Worm (Caenorhabditis elegans): ENCODE measurements around the gene unc-22.

ce11 chrIV:12010859-12011258, at the start of gene unc-22, which contains the start of gene ZK617.26:
- TF ChIP-seq unc-62 (GFP tag; optimal IDR thresholded peaks at IDR 0.05) (no peak), mls-2 (tag; optimal IDR thresholded peaks at IDR 0.05) (no peak), pha-4 (tag; optimal IDR thresholded peaks at IDR 0.05) (no peak), elt-3 (tag; optimal IDR thresholded peaks at IDR 0.05) (no peak), nhr-28 (tag; optimal IDR thresholded peaks at IDR 0.05) (no peak), ztf-11 (tag; optimal IDR thresholded peaks at IDR 0.05) (no peak), cnd-1 (tag; optimal IDR thresholded peaks at IDR 0.05) (no peak), drap-1 (GFP tag; optimal IDR thresholded peaks at IDR 0.05) (no peak), unc-39 (tag; optimal IDR thresholded peaks at IDR 0.05) (no peak), M03D4.4 (tag; optimal IDR thresholded peaks at IDR 0.05) (no peak), ces-1 (GFP tag; optimal IDR thresholded peaks at IDR 0.05) (no peak), mep-1 (tag; optimal IDR thresholded peaks at IDR 0.05) (no peak), hlh-1 (tag; optimal IDR thresholded peaks at IDR 0.05) (no peak), mab-5 (tag; optimal IDR thresholded peaks at IDR 0.05) (no peak)
